Worm (Caenorhabditis elegans) whole organism, early embryonic: ENCODE data around the gene clec-57.

Source experiments
- B0310.2 ChIP-seq: sonication (generic microtip); optimal IDR thresholded peaks from 2 replicates; lab custom pipeline; 2016; ENCODE audit warnings: mild to moderate bottlenecking, missing genetic modification characterization, missing compliant biosample characterization
- F13C5.2 ChIP-seq: sonication (generic microtip); optimal IDR thresholded peaks from 2 replicates; lab custom pipeline; 2017; ENCODE audit warnings: mild to moderate bottlenecking, missing genetic modification characterization, inconsistent platforms, missing compliant biosample characterization
- ama-1 ChIP-seq: fragments of 150-350 bp; optimal IDR thresholded peaks from 2 replicates; lab custom pipeline; 2014
- ceh-13 ChIP-seq: fragments of 200-800 bp; sonication (Bioruptor generic); optimal IDR thresholded peaks from 2 replicates; lab custom pipeline; 2018; ENCODE audit warnings: mild to moderate bottlenecking, missing genetic modification characterization, missing compliant biosample characterization
- ceh-36 ChIP-seq: sonication (generic microtip); optimal IDR thresholded peaks from 2 replicates; lab custom pipeline; 2016; ENCODE audit warnings: missing genetic modification characterization, inconsistent platforms, missing compliant biosample characterization
- ets-7 ChIP-seq: sonication (generic microtip); optimal IDR thresholded peaks from 2 replicates; lab custom pipeline; 2016; ENCODE audit warnings: missing genotype, missing genetic modification characterization, missing compliant biosample characterization
- flt-1 ChIP-seq: fragments of 200-800 bp; sonication (Bioruptor generic); IDR thresholded peaks from 2 replicates; pipeline ENCODE4 v1.3.6; 2022; ENCODE audit warnings: missing genetic modification characterization, missing compliant biosample characterization
- hmbx-1 ChIP-seq: sonication (generic microtip); optimal IDR thresholded peaks from 2 replicates; lab custom pipeline; 2016; ENCODE audit warnings: mild to moderate bottlenecking, missing genetic modification characterization, missing compliant biosample characterization
- hnd-1 ChIP-seq: sonication (generic microtip); optimal IDR thresholded peaks from 2 replicates; lab custom pipeline; 2016; ENCODE audit warnings: missing genetic modification characterization, missing compliant biosample characterization
- pes-1 ChIP-seq: fragments of 200-800 bp; sonication (Bioruptor generic); IDR thresholded peaks from 2 replicates; pipeline ENCODE4 v1.3.6; 2022; ENCODE audit warnings: missing genetic modification reagents, missing genetic modification characterization, missing compliant biosample characterization
- sea-1 ChIP-seq: fragments of 200-800 bp; sonication (Bioruptor generic); conservative IDR thresholded peaks from 2 replicates; pipeline ENCODE4 v1.3.6; 2022; ENCODE audit warnings: missing genetic modification characterization, missing compliant biosample characterization
- tra-4 ChIP-seq: sonication (generic microtip); optimal IDR thresholded peaks from 2 replicates; lab custom pipeline; 2017; ENCODE audit warnings: missing genetic modification characterization, missing compliant biosample characterization

DNA sequence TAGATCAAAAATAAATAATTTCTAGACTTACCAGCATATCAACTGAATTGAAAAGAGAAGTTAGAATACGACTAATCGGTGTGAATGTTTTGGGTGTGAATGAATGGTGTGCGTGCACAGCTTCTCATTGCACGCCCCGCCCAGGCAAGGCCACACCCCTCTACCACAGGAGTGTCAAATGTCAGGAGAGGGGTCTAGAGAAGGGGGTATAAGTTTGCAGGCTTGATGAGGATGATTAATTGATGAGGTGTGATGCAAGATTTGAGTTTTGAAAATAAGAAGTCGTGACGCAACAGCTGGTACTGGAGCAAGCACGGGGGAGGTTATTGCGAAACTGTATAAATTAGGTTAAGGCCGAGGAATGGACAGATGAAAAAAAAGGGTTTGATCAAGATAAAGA lies 36.8 kb upstream of the clec-57 start, which contains the start of gene egl-1:
- TF ChIP-seq B0310.2 (tag; lab: Kevin White, UChicago) (no peak), F13C5.2 (tag; lab: Kevin White, UChicago) (no peak), ets-7 (tag; lab: Kevin White, UChicago) (no peak), flt-1 (GFP tag; lab: Robert Waterston, UW) (no peak), ceh-36 (tag; lab: Kevin White, UChicago) (no peak), ceh-13 (GFP tag; lab: Kevin White, UChicago) (no peak), sea-1 (GFP tag; lab: Robert Waterston, UW) (no peak), hmbx-1 (no peak), tra-4 (no peak), hnd-1 (no peak), ama-1 (lab: Kevin White, UChicago) (no peak), pes-1 (GFP tag; lab: Robert Waterston, UW) (no peak)
